Worm (Caenorhabditis elegans) whole organism, L4/young adult: ENCODE data around the gene dli-1.

Source experiments
- W03F9.2 ChIP-seq: fragments of 150-350 bp; optimal IDR thresholded peaks from 2 replicates; lab custom pipeline; 2014; ENCODE audit warnings: missing biosample characterization, missing genetic modification characterization
- dao-5 ChIP-seq: sonication (generic microtip); optimal IDR thresholded peaks from 2 replicates; lab custom pipeline; 2016; ENCODE audit warnings: missing genotype, missing genetic modification characterization, moderate library complexity, missing compliant biosample characterization
- him-1 ChIP-seq: sonication (generic microtip); optimal IDR thresholded peaks from 2 replicates; lab custom pipeline; 2016; ENCODE audit warnings: missing genotype, missing genetic modification reagents, missing genetic modification characterization, missing compliant biosample characterization

- no peak for TF ChIP-seq dao-5
- no peak for TF ChIP-seq him-1 (tag; lab: Kevin White, UChicago)
- TF ChIP-seq W03F9.2 (tag; lab: Kevin White, UChicago), result no peak
Observed at ce11 chrIV:13100415-13100814, 1.8 kb upstream of the dli-1 start, which contains the start of gene fask-1.
